Fruit fly (Drosophila melanogaster): Measurements from ENCODE around the gene CG11696.

Gene CG11696

DNA sequence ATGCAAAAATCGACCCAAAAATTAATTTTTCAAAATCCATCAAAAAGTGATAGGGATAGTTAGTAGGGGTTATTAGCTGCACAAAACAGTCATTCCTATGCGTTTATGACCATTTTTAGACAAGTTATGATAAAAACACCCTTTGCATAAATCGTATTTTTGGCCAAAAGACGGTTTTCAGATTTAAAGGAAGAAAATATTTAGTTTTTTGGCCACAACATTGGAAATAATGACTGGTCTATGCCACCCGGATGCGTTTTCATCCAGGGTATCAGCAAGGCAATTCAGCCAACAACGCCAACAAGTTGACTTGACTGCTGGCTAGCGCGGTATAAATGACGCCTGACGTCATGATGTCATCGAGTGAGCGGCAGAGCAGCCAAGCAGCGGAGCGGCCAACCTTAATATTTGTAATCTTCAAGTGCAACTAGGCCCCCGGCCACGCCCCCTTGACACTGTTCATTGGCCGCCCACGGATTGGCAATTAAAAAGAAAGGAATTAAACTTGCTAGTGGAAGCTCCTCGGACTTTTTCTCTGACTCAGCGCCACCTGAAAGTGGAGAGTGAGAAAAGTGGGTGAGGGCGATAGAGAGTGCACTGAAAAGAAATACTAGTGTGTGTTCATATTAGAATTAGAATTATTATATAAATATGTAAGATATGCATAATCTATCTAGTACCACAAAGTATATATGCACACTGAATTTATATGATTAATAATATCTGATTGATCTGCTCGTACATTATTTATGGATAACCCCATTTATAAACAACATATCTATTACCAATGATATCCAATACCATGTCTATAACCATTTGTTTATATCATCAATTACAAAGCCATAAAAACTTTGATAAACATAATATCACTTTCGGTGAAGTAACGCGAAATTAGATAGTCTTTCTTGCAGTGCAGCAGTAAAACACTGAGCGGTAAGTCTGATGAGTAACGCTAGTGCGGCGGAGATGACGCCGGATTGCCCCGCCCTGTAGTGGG is 13.5 kb upstream of the CG11696 start (continued):
- TF ChIP-seq cato (GFP tag; optimal IDR thresholded peaks at IDR 0.05; ENCODE audit: borderline replicate concordance) (peak; percentile 52), CG30403 (GFP tag; optimal IDR thresholded peaks at IDR 0.05) (peak; percentile 87), hbn (GFP tag; IDR thresholded peaks at IDR 0.05; ENCODE audit: partially characterized antibody) (no peak), klu (GFP tag; IDR thresholded peaks at IDR 0.05) (peak; percentile 55; the same call in 1 of the 2 replicates), Bteb2 (GFP tag; optimal IDR thresholded peaks at IDR 0.05) (peak; percentile 41), Lhr (GFP tag; optimal IDR thresholded peaks at IDR 0.05) (peak; percentile 37), onecut (GFP tag; IDR thresholded peaks at IDR 0.05) (peak; percentile 32), CG11695 (GFP tag; IDR thresholded peaks at IDR 0.05) (peak; percentile 89), lola (GFP tag; optimal IDR thresholded peaks at IDR 0.05) (peak in 1 of 3 experiments; percentile 64), CG3995 (GFP tag; optimal IDR thresholded peaks at IDR 0.05) (peak; percentile 44), CG10979 (tag; optimal IDR thresholded peaks at IDR 0.05) (peak; percentile 80), CHES-1-like (GFP tag; optimal IDR thresholded peaks at IDR 0.05) (peak; percentile 20), CG6765 (GFP tag; optimal IDR thresholded peaks at IDR 0.05) (peak; percentile 82), CG6813 (GFP tag; optimal IDR thresholded peaks at IDR 0.05) (peak; percentile 78), tup (GFP tag; optimal IDR thresholded peaks at IDR 0.05) (no peak), CG8089 (GFP tag; optimal IDR thresholded peaks at IDR 0.05) (no peak), chif (GFP tag; optimal IDR thresholded peaks at IDR 0.05) (peak; percentile 39 to 40), odd (GFP tag; optimal IDR thresholded peaks at IDR 0.05) (peak; percentile 86), Vsx1 (GFP tag; optimal IDR thresholded peaks at IDR 0.05) (no peak), toy (GFP tag; IDR thresholded peaks at IDR 0.05) (0 out of 2 replicates have a peak, but pooled peaks have one; percentile 21), CG31224 (GFP tag; IDR thresholded peaks at IDR 0.05) (peak; percentile 62), Dp (GFP tag; optimal IDR thresholded peaks at IDR 0.05) (no peak), emc (GFP tag; optimal IDR thresholded peaks at IDR 0.05) (no peak), pros (GFP tag; optimal IDR thresholded peaks at IDR 0.05) (peak; percentile 14), ash1 (GFP tag; optimal IDR thresholded peaks at IDR 0.05) (no peak), CG17385 (GFP tag; optimal IDR thresholded peaks at IDR 0.05) (peak; percentile 86), Gug (GFP tag; IDR thresholded peaks at IDR 0.05) (0 out of 4 replicates have a peak, but pooled peaks have one; percentile 17), CG15696 (tag; optimal IDR thresholded peaks at IDR 0.05) (peak; percentile 49), btn (GFP tag; optimal IDR thresholded peaks at IDR 0.05) (no peak), B-H1 (GFP tag; IDR thresholded peaks at IDR 0.05) (no peak), abd-A (tag; optimal IDR thresholded peaks at IDR 0.05) (no peak), repo (GFP tag; optimal IDR thresholded peaks at IDR 0.05) (no peak), CG6689 (GFP tag; IDR thresholded peaks at IDR 0.05) (peak; percentile 52; the same call in 1 of the 2 replicates), YL-1 (GFP tag; optimal IDR thresholded peaks at IDR 0.05) (peak; percentile 39), CG17361 (GFP tag; IDR thresholded peaks at IDR 0.05) (peak; percentile 94), CG11504 (tag; optimal IDR thresholded peaks at IDR 0.05) (peak; percentile 94), ATbp (GFP tag; optimal IDR thresholded peaks at IDR 0.05) (peak; percentile 84), CG12104 (GFP tag; optimal IDR thresholded peaks at IDR 0.05) (peak; percentile 90), Hr3 (GFP tag; optimal IDR thresholded peaks at IDR 0.05) (peak; percentile 78), mam (GFP tag; optimal IDR thresholded peaks at IDR 0.05) (peak; percentile 58), Pdp1 (GFP tag; optimal IDR thresholded peaks at IDR 0.05) (peak; percentile 47 to 48), CG34422 (GFP tag; IDR thresholded peaks at IDR 0.05) (peak; percentile 49), ab (GFP tag; optimal IDR thresholded peaks at IDR 0.05) (no peak), sug (tag; optimal IDR thresholded peaks at IDR 0.05) (peak; percentile 88), da (GFP tag; optimal IDR thresholded peaks at IDR 0.05) (no peak), tin (GFP tag; optimal IDR thresholded peaks at IDR 0.05) (peak; percentile 72), scrt (GFP tag; optimal IDR thresholded peaks at IDR 0.05) (peak; percentile 72)

Measured in whole organism, embryonic.